Worm (Caenorhabditis elegans) whole organism, L3 larva: ENCODE results near the gene nhr-186.

Experiments
- ama-1 ChIP-seq: fragments of 150-350 bp; optimal IDR thresholded peaks from 2 replicates; lab custom pipeline; 2018
- ceh-28 ChIP-seq: fragments of 150-350 bp; optimal IDR thresholded peaks from 2 replicates; lab custom pipeline; 2014; ENCODE audit warnings: missing biosample characterization, missing genetic modification reagents, missing genetic modification characterization
- daf-12 ChIP-seq: fragments of 150-350 bp; optimal IDR thresholded peaks from 2 replicates; lab custom pipeline; 2014; ENCODE audit warnings: missing biosample characterization, missing genetic modification reagents, missing genetic modification characterization
- eor-1 ChIP-seq, 2 experiments: fragments of 150-350 bp; optimal IDR thresholded peaks; 2 replicates each; lab custom pipeline; 2014 to 2018; ENCODE audit warnings: missing biosample characterization in 2 of 2, missing genetic modification characterization in 2 of 2
- fkh-2 ChIP-seq: fragments of 150-350 bp; optimal IDR thresholded peaks from 2 replicates; lab custom pipeline; 2014; ENCODE audit warnings: missing biosample characterization, missing genetic modification reagents, missing genetic modification characterization
- lin-39 ChIP-seq: fragments of 150-350 bp; optimal IDR thresholded peaks from 2 replicates; lab custom pipeline; 2018; ENCODE audit warnings: missing biosample characterization, missing genetic modification reagents, missing genetic modification characterization
- nhr-11 ChIP-seq: fragments of 150-350 bp; optimal IDR thresholded peaks from 2 replicates; lab custom pipeline; 2014; ENCODE audit warnings: missing biosample characterization, missing genetic modification characterization
- nhr-25 ChIP-seq: sonication (generic microtip); optimal IDR thresholded peaks from 2 replicates; lab custom pipeline; 2017; ENCODE audit warnings: missing biosample characterization, missing genetic modification characterization
- unc-62 ChIP-seq: fragments of 150-350 bp; sonication (generic microtip); optimal IDR thresholded peaks from 4 replicates; lab custom pipeline; 2014; ENCODE audit warnings: missing biosample characterization, missing genetic modification reagents, missing genetic modification characterization
- zag-1 ChIP-seq: fragments of 150-350 bp; optimal IDR thresholded peaks from 2 replicates; lab custom pipeline; 2014; ENCODE audit warnings: missing biosample characterization, missing genetic modification characterization

DNA sequence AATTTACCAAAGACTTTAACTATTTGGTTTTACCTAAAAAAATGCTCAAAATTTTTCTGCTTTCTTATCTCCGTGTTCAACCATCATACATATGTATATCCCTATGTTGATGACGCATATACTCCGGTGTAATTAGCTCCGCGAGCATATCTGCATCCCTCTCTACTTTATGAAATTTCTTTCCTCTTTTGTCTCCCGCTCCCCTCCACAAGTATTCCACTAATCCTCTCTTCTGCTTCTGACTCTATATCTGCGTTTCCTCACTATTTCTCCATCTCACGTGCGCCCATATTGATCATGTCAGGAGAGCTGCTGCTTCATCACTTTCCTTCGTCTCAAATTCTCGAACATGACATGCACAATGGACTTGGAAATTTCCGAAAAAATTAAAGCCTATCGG is 39.8 kb downstream of the nhr-186 start, which contains the start of gene H10D18.1:
- TF ChIP-seq ama-1 (no peak), lin-39 (tag; lab: Kevin White, UChicago) (no peak), fkh-2 (tag; lab: Kevin White, UChicago) (no peak), daf-12 (no peak), eor-1 (tag; optimal IDR thresholded peaks at IDR 0.05; lab: Kevin White, UChicago) (no peak), ceh-28 (tag; lab: Kevin White, UChicago) (no peak), nhr-25 (no peak), unc-62 (GFP tag; lab: Kevin White, UChicago) (no peak), zag-1 (tag; lab: Kevin White, UChicago) (no peak), nhr-11 (tag; lab: Kevin White, UChicago) (no peak)
